Fruit fly (Drosophila melanogaster): ENCODE results near the gene CG15715.

The CG15715 gene

DNA sequence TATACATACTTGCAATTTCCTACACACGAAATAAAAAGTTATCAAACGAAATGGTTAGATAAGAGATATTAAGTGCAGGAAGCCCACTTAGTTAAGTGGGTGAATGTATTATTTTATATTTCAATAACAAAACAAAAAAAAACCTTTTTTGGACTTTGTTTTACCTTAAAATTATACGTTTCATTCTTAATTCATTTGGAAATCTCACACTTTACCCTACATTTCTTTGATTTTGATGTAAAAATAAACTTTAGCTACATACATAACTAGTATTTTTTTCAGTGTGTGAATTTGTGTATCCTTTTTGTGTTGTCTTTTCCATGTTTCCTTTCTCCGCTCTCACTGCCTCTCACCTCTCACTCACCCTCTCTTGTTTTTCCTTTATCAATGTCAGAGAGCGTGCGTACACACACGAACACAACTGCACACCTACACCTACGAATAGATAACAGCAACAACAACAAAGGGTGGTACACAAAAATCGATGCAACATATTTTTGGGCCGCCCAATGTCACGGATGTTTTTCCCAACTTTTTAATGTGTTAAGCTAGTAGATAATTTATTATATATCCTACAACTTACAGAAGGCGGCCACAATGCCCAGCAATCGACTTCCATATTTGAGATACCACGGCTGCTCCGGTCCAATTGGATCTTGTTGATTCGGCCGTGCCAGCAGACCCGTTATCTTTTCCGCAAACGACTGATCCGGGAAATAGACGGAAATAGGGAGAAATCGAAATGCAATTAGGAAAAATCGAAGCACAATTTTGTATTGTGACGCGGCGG, 21.7 kb downstream of the CG15715 start (continued):
- TF ChIP-seq CG3838 (GFP tag; optimal IDR thresholded peaks at IDR 0.05) (no peak), az2 (GFP tag; optimal IDR thresholded peaks at IDR 0.05) (peak; percentile 77), CG11085 (GFP tag; IDR thresholded peaks at IDR 0.05) (no peak), E2f2 (GFP tag; IDR thresholded peaks at IDR 0.05) (peak; percentile 49; the same call in 1 of the 2 replicates), sd (tag; optimal IDR thresholded peaks at IDR 0.05) (peak; percentile 31), hth (optimal IDR thresholded peaks at IDR 0.05) (no peak), HLH3B (GFP tag; IDR thresholded peaks at IDR 0.05) (peak; percentile 52; the same call in 1 of the 2 replicates), sna (GFP tag; IDR thresholded peaks at IDR 0.05; ENCODE audit: partially characterized antibody) (no peak), nom (GFP tag; optimal IDR thresholded peaks at IDR 0.05) (peak; percentile 66), insv (GFP tag; optimal IDR thresholded peaks at IDR 0.05) (peak; percentile 20 to 88), ATbp (GFP tag; optimal IDR thresholded peaks at IDR 0.05) (peak; percentile 68), Nf-YB (GFP tag; optimal IDR thresholded peaks at IDR 0.05) (peak; percentile 50), zfh2 (GFP tag; optimal IDR thresholded peaks at IDR 0.05) (no peak), Eip74EF (GFP tag; optimal IDR thresholded peaks at IDR 0.05) (peak in 1 of 2 experiments; percentile 62), Abd-B (GFP tag; optimal IDR thresholded peaks at IDR 0.05) (no peak), CG13296 (GFP tag; optimal IDR thresholded peaks at IDR 0.05) (peak; percentile 73), Doc3 (GFP tag; IDR thresholded peaks at IDR 0.05; ENCODE audit: partially characterized antibody) (no peak), Blimp-1 (GFP tag; optimal IDR thresholded peaks at IDR 0.05) (peak; percentile 76), gsb (GFP tag; IDR thresholded peaks at IDR 0.05) (no peak), bigmax (GFP tag; optimal IDR thresholded peaks at IDR 0.05) (no peak), klu (GFP tag; IDR thresholded peaks at IDR 0.05) (no peak), CG14014 (GFP tag; IDR thresholded peaks at IDR 0.05) (peak; percentile 48; the same call in 1 of the 2 replicates), CG2678 (tag; optimal IDR thresholded peaks at IDR 0.05) (peak; percentile 89), pita (GFP tag; optimal IDR thresholded peaks at IDR 0.05) (no peak), CG16813 (GFP tag; IDR thresholded peaks at IDR 0.05; ENCODE audit: partially characterized antibody) (no peak), CG17359 (tag; optimal IDR thresholded peaks at IDR 0.05) (peak; percentile 70), CG12942 (GFP tag; optimal IDR thresholded peaks at IDR 0.05) (peak; percentile 51), Drgx (GFP tag; IDR thresholded peaks at IDR 0.05) (peak; percentile 85), wek (GFP tag; optimal IDR thresholded peaks at IDR 0.05) (no peak), chm (GFP tag; IDR thresholded peaks at IDR 0.05) (peak; percentile 54), Hmr (GFP tag; optimal IDR thresholded peaks at IDR 0.05) (peak; percentile 89), dan (GFP tag; IDR thresholded peaks at IDR 0.05) (no peak), croc (GFP tag; conservative IDR thresholded peaks at IDR 0.05) (peak; percentile 31; the same call in 1 of the 3 replicates), CG7963 (GFP tag; IDR thresholded peaks at IDR 0.05; ENCODE audit: partially characterized antibody) (no peak), NC2β (GFP tag; optimal IDR thresholded peaks at IDR 0.05) (peak; percentile 41), psq (GFP tag; optimal IDR thresholded peaks at IDR 0.05) (peak; percentile 80), grau (tag; optimal IDR thresholded peaks at IDR 0.05) (peak; percentile 75), CG14710 (tag; optimal IDR thresholded peaks at IDR 0.05) (peak; percentile 65), Mad (GFP tag; optimal IDR thresholded peaks at IDR 0.05) (peak; percentile 23), cg (GFP tag; optimal IDR thresholded peaks at IDR 0.05) (peak; percentile 96), CG8478 (optimal IDR thresholded peaks at IDR 0.05) (no peak), CG5245 (GFP tag; optimal IDR thresholded peaks at IDR 0.05) (peak; percentile 14), Spps (tag; optimal IDR thresholded peaks at IDR 0.05) (peak; percentile 51), sc (optimal IDR thresholded peaks at IDR 0.05) (no peak), sc (GFP tag; optimal IDR thresholded peaks at IDR 0.05) (peak; percentile 4), CG7928 (GFP tag; optimal IDR thresholded peaks at IDR 0.05) (no peak), wor (GFP tag; IDR thresholded peaks at IDR 0.05) (no peak), Optix (GFP tag; IDR thresholded peaks at IDR 0.05) (no peak), run (tag; optimal IDR thresholded peaks at IDR 0.05) (peak; percentile 53)

Data from whole organism, embryonic.